Worm (Caenorhabditis elegans): ENCODE measurements around the gene F23F1.5.

ce11 chrII:69354-69753 is 38.0 kb upstream of the F23F1.5 start, which contains the start of gene egl-26:
- TF ChIP-seq cog-1 (tag; optimal IDR thresholded peaks at IDR 0.05) (no peak), ztf-29 (GFP tag; IDR thresholded peaks at IDR 0.05) (no peak), T22C8.4 (GFP tag; IDR thresholded peaks at IDR 0.05) (no peak), med-1 (GFP tag; optimal IDR thresholded peaks at IDR 0.05; ENCODE audit: insufficient read depth) (no peak), flt-1 (GFP tag; IDR thresholded peaks at IDR 0.05) (no peak)

Measured in whole organism, midembryonic.